Fruit fly (Drosophila melanogaster): Measurements from ENCODE around the gene CG11585.

dm6 chrX:14169068-14169642 lies 20.2 kb upstream of the CG11585 start, which contains the start of gene CG12480:
- TF ChIP-seq CG15073 (GFP tag; optimal IDR thresholded peaks at IDR 0.05) (no peak), MBD-R2 (GFP tag; IDR thresholded peaks at IDR 0.05) (peak; percentile 32; the same call in 1 of the 2 replicates), Abd-B (GFP tag; optimal IDR thresholded peaks at IDR 0.05) (no peak), crc (GFP tag; optimal IDR thresholded peaks at IDR 0.05) (no peak), kni (GFP tag; optimal IDR thresholded peaks at IDR 0.05) (no peak), tx (GFP tag; optimal IDR thresholded peaks at IDR 0.05) (no peak), CG8478 (optimal IDR thresholded peaks at IDR 0.05) (no peak), CG11560 (tag; IDR thresholded peaks at IDR 0.05) (no peak), da (GFP tag; optimal IDR thresholded peaks at IDR 0.05) (no peak), CG30403 (GFP tag; optimal IDR thresholded peaks at IDR 0.05) (peak; percentile 40), grau (tag; optimal IDR thresholded peaks at IDR 0.05) (peak; percentile 73), CG9932 (GFP tag; IDR thresholded peaks at IDR 0.05) (peak; percentile 87), Oli (tag; optimal IDR thresholded peaks at IDR 0.05) (peak; percentile 0)
